Fruit fly (Drosophila melanogaster): ENCODE results near the gene Sfp26Ad.

The Sfp26Ad gene

dm6 chr2L:5977729-5978078, 34.6 kb upstream of the Sfp26Ad start:
- no peak for TF ChIP-seq CG17801 (GFP tag; optimal IDR thresholded peaks at IDR 0.05; ENCODE audit: partially characterized antibody)

- TF ChIP-seq CG17801 (GFP tag; optimal IDR thresholded peaks at IDR 0.05; ENCODE audit: partially characterized antibody), result no peak
Measured at dm6 chr2L:5977070-5977728, 34.1 kb upstream of the Sfp26Ad start.

dm6 chr2L:5975601-5976000, 32.5 kb upstream of the Sfp26Ad start:
- no peak for TF ChIP-seq CG17801 (GFP tag; optimal IDR thresholded peaks at IDR 0.05; ENCODE audit: partially characterized antibody)

dm6 chr2L:5975025-5975539, 32.0 kb upstream of the Sfp26Ad start:
- no peak for TF ChIP-seq CG17801 (GFP tag; optimal IDR thresholded peaks at IDR 0.05; ENCODE audit: partially characterized antibody)

- TF ChIP-seq CG17801 (GFP tag; optimal IDR thresholded peaks at IDR 0.05; ENCODE audit: partially characterized antibody), result no peak
Measured at dm6 chr2L:5974122-5974521, 31.0 kb upstream of the Sfp26Ad start.

dm6 chr2L:5972588-5973236, 29.6 kb upstream of the Sfp26Ad start:
- TF ChIP-seq CG17801 (GFP tag; optimal IDR thresholded peaks at IDR 0.05; ENCODE audit: partially characterized antibody), result no peak

dm6 chr2L:5972005-5972404, 28.9 kb upstream of the Sfp26Ad start:
- TF ChIP-seq CG17801 (GFP tag; optimal IDR thresholded peaks at IDR 0.05; ENCODE audit: partially characterized antibody), result peak; percentile 0

- no peak for TF ChIP-seq CG17801 (GFP tag; optimal IDR thresholded peaks at IDR 0.05; ENCODE audit: partially characterized antibody)
Measured at dm6 chr2L:5971093-5971808, 28.1 kb upstream of the Sfp26Ad start.

- TF ChIP-seq CG17801 (GFP tag; optimal IDR thresholded peaks at IDR 0.05; ENCODE audit: partially characterized antibody), result no peak
Measured at dm6 chr2L:5969559-5969958, 26.5 kb upstream of the Sfp26Ad start, which contains the start of gene Ucp4B. Ucp4B (plus strand) TSS chr2L:5969859.

- peak; percentile 40 for TF ChIP-seq CG17801 (GFP tag; optimal IDR thresholded peaks at IDR 0.05; ENCODE audit: partially characterized antibody)
Measured at dm6 chr2L:5967702-5968616, 24.9 kb upstream of the Sfp26Ad start, which contains the start of the genes CG13992 and Ucp4C. CG13992 (minus strand) TSS chr2L:5967752. Ucp4C (plus strand) TSS chr2L:5968566.

- no peak for TF ChIP-seq CG17801 (GFP tag; optimal IDR thresholded peaks at IDR 0.05; ENCODE audit: partially characterized antibody)
Measured at dm6 chr2L:5964851-5965250, 21.7 kb upstream of the Sfp26Ad start, which contains the start of gene psd. psd (minus strand) TSS chr2L:5964951.

dm6 chr2L:5964211-5964610, 21.1 kb upstream of the Sfp26Ad start:
- TF ChIP-seq CG17801 (GFP tag; optimal IDR thresholded peaks at IDR 0.05; ENCODE audit: partially characterized antibody), result no peak

- no peak for TF ChIP-seq CG17801 (GFP tag; optimal IDR thresholded peaks at IDR 0.05; ENCODE audit: partially characterized antibody)
Measured at dm6 chr2L:5963251-5963650, 20.1 kb upstream of the Sfp26Ad start.

dm6 chr2L:5961169-5961918, 18.2 kb upstream of the Sfp26Ad start:
- TF ChIP-seq CG17801 (GFP tag; optimal IDR thresholded peaks at IDR 0.05; ENCODE audit: partially characterized antibody), result no peak

All from ovary, adult (tissue).